Fruit fly (Drosophila melanogaster): ENCODE results near the gene gammaTub23C.

The gammaTub23C gene

DNA sequence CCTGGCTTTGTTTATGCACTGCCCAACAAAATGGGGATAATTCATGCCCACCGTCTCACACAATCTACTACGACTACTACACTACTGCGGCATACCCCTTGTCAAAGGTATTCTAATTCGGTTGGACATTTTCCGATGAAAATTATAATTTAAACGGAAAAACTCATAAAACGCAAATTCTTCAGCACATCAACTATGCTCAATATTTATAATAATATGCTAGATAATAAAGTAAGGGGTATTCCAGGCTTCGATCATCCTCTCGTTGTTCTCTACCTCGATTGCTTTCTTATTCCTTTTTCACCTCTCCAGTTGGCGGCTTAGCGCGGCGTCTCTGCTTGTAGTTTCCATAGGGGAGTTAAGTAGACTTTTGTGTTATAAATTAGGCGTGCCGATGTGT is 31.3 kb upstream of the gammaTub23C start (continued):
- TF ChIP-seq Stat92E (GFP tag; optimal IDR thresholded peaks at IDR 0.05) (no peak), gfzf (GFP tag; optimal IDR thresholded peaks at IDR 0.05) (no peak), crc (GFP tag; optimal IDR thresholded peaks at IDR 0.05) (no peak), CG16863 (GFP tag; optimal IDR thresholded peaks at IDR 0.05) (no peak), CG9817 (tag; optimal IDR thresholded peaks at IDR 0.05) (no peak), odd (GFP tag; optimal IDR thresholded peaks at IDR 0.05) (no peak), Fer3 (tag; optimal IDR thresholded peaks at IDR 0.05) (no peak), CG30431 (GFP tag; optimal IDR thresholded peaks at IDR 0.05) (no peak), hth (optimal IDR thresholded peaks at IDR 0.05) (no peak), CG11695 (GFP tag; IDR thresholded peaks at IDR 0.05) (0 out of 3 replicates have a peak, but pooled peaks have one; percentile 19), gem (tag; optimal IDR thresholded peaks at IDR 0.05) (peak; percentile 36), hkb (optimal IDR thresholded peaks at IDR 0.05) (no peak), hkb (GFP tag; IDR thresholded peaks at IDR 0.05) (0 out of 2 replicates have a peak, but pooled peaks have one; percentile 31), CG14441 (GFP tag; IDR thresholded peaks at IDR 0.05) (peak; percentile 22; the same call in 1 of the 2 replicates), ro (GFP tag; IDR thresholded peaks at IDR 0.05) (no peak), unc-4 (GFP tag; IDR thresholded peaks at IDR 0.05; ENCODE audit: partially characterized antibody) (no peak), CG10565 (GFP tag; optimal IDR thresholded peaks at IDR 0.05) (no peak), CG11085 (GFP tag; IDR thresholded peaks at IDR 0.05) (no peak), slou (GFP tag; optimal IDR thresholded peaks at IDR 0.05) (no peak), CG33213 (GFP tag; optimal IDR thresholded peaks at IDR 0.05) (no peak), twi (tag; optimal IDR thresholded peaks at IDR 0.05) (no peak), peb (GFP tag; IDR thresholded peaks at IDR 0.05) (no peak), HLH54F (GFP tag; optimal IDR thresholded peaks at IDR 0.05) (no peak), fd96Cb (tag; optimal IDR thresholded peaks at IDR 0.05) (peak; percentile 8), NC2β (GFP tag; optimal IDR thresholded peaks at IDR 0.05) (no peak), CG2875 (GFP tag; optimal IDR thresholded peaks at IDR 0.05) (no peak), CG9876 (GFP tag; optimal IDR thresholded peaks at IDR 0.05) (no peak), Doc3 (GFP tag; IDR thresholded peaks at IDR 0.05; ENCODE audit: partially characterized antibody) (no peak), Ptx1 (GFP tag; IDR thresholded peaks at IDR 0.05) (peak; percentile 44), CG18599 (GFP tag; optimal IDR thresholded peaks at IDR 0.05) (peak; percentile 63), dati (GFP tag; IDR thresholded peaks at IDR 0.05) (no peak), HLH3B (GFP tag; IDR thresholded peaks at IDR 0.05) (0 out of 2 replicates have a peak, but pooled peaks have one; percentile 8), CG17359 (tag; optimal IDR thresholded peaks at IDR 0.05) (peak; percentile 24), hbn (GFP tag; IDR thresholded peaks at IDR 0.05; ENCODE audit: partially characterized antibody) (no peak), inv (GFP tag; IDR thresholded peaks at IDR 0.05; ENCODE audit: partially characterized antibody) (no peak), trh (GFP tag; optimal IDR thresholded peaks at IDR 0.05) (no peak), ci (GFP tag; IDR thresholded peaks at IDR 0.05) (0 out of 3 replicates have a peak, but pooled peaks have one; percentile 11), ind (GFP tag; optimal IDR thresholded peaks at IDR 0.05) (peak; percentile 3), nom (GFP tag; optimal IDR thresholded peaks at IDR 0.05) (no peak), H15 (GFP tag; IDR thresholded peaks at IDR 0.05) (no peak), CG6791 (GFP tag; IDR thresholded peaks at IDR 0.05; ENCODE audit: partially characterized antibody) (no peak), CG1024 (GFP tag; IDR thresholded peaks at IDR 0.05) (no peak), CG32767 (GFP tag; IDR thresholded peaks at IDR 0.05) (no peak), dpn (GFP tag; optimal IDR thresholded peaks at IDR 0.05) (peak in 1 of 2 experiments; percentile 8), Aef1 (GFP tag; IDR thresholded peaks at IDR 0.05) (no peak), CG9727 (GFP tag; optimal IDR thresholded peaks at IDR 0.05) (no peak), kah (GFP tag; optimal IDR thresholded peaks at IDR 0.05) (no peak), CG8765 (GFP tag; IDR thresholded peaks at IDR 0.05) (no peak), dmrt99B (tag; optimal IDR thresholded peaks at IDR 0.05) (peak; percentile 46), tx (GFP tag; optimal IDR thresholded peaks at IDR 0.05) (no peak), otp (GFP tag; IDR thresholded peaks at IDR 0.05) (no peak), HHEX (GFP tag; optimal IDR thresholded peaks at IDR 0.05) (no peak)
